Worm (Caenorhabditis elegans) whole organism, late embryonic: Measurements from ENCODE around the gene ZC317.7.

ENCODE experiments used
- ama-1 ChIP-seq: fragments of 150-350 bp; optimal IDR thresholded peaks from 2 replicates; lab custom pipeline; 2014
- ceh-6 ChIP-seq: fragments of 200-800 bp; sonication (Bioruptor generic); optimal IDR thresholded peaks from 2 replicates; lab custom pipeline; 2018; ENCODE audit warnings: mild to moderate bottlenecking, missing genetic modification characterization, missing compliant biosample characterization
- elt-2 ChIP-seq: sonication (generic microtip); optimal IDR thresholded peaks from 2 replicates; lab custom pipeline; 2016; ENCODE audit warnings: missing genetic modification reagents, missing genetic modification characterization, missing compliant biosample characterization
- madf-2 ChIP-seq: sonication (generic microtip); optimal IDR thresholded peaks from 2 replicates; lab custom pipeline; 2017; ENCODE audit warnings: missing genetic modification characterization, missing compliant biosample characterization
- nfya-1 ChIP-seq: sonication (generic microtip); optimal IDR thresholded peaks from 2 replicates; lab custom pipeline; 2017; ENCODE audit warnings: missing genetic modification characterization, mild to moderate bottlenecking, missing compliant biosample characterization, antibody characterized with exemption, moderate library complexity
- nhr-11 ChIP-seq: fragments of 150-350 bp; optimal IDR thresholded peaks from 2 replicates; lab custom pipeline; 2014; ENCODE audit warnings: missing biosample characterization, missing genetic modification characterization
- pha-4 ChIP-seq: fragments of 150-350 bp; optimal IDR thresholded peaks from 2 replicates; lab custom pipeline; 2018; ENCODE audit warnings: missing biosample characterization, missing genetic modification reagents, missing genetic modification characterization
- pqm-1 ChIP-seq: sonication (generic microtip); optimal IDR thresholded peaks from 2 replicates; lab custom pipeline; 2016; ENCODE audit warnings: missing genetic modification characterization, missing compliant biosample characterization
- sdc-2 ChIP-seq: sonication (generic microtip); optimal IDR thresholded peaks from 2 replicates; lab custom pipeline; 2016; ENCODE audit warnings: missing genotype, missing genetic modification characterization, missing compliant biosample characterization
- tbx-2 ChIP-seq: sonication (generic microtip); optimal IDR thresholded peaks from 2 replicates; lab custom pipeline; 2016; ENCODE audit warnings: missing genetic modification characterization, missing compliant biosample characterization

- TF ChIP-seq nhr-11 (tag; lab: Kevin White, UChicago) = no peak
- TF ChIP-seq elt-2 (tag; lab: Kevin White, UChicago) = no peak
- TF ChIP-seq ceh-6 (GFP tag; lab: Kevin White, UChicago) = no peak
- TF ChIP-seq pqm-1 (tag; lab: Kevin White, UChicago) = no peak
- TF ChIP-seq madf-2 = no peak
- no peak for TF ChIP-seq nfya-1 (tag; lab: Kevin White, UChicago)
- TF ChIP-seq ama-1 = no peak
- no peak for TF ChIP-seq pha-4 (tag; lab: Kevin White, UChicago)
- no peak for TF ChIP-seq tbx-2 (tag; lab: Kevin White, UChicago)
- no peak for TF ChIP-seq sdc-2 (tag; lab: Kevin White, UChicago)
These were observed 26.8 kb downstream of the ZC317.7 start for ce11 chrV:5444037-5444436.
